Worm (Caenorhabditis elegans) whole organism, mixed stage, embryonic: Measurements from ENCODE around the gene C33H5.1.

Source experiments
- M03D4.4 ChIP-seq: sonication (generic microtip); optimal IDR thresholded peaks from 2 replicates; lab custom pipeline; 2017; ENCODE audit warnings: mild to moderate bottlenecking, missing genetic modification characterization, missing compliant biosample characterization
- bed-3 ChIP-seq: fragments of 200-800 bp; sonication (Bioruptor generic); optimal IDR thresholded peaks from 3 replicates; lab custom pipeline; 2018; ENCODE audit warnings: mild to moderate bottlenecking, missing genetic modification characterization, moderate library complexity, missing compliant biosample characterization
- blmp-1 ChIP-seq: fragments of 150-350 bp; optimal IDR thresholded peaks from 2 replicates; lab custom pipeline; 2014; ENCODE audit warnings: missing biosample characterization, missing genetic modification characterization
- ceh-39 ChIP-seq: fragments of 150-350 bp; optimal IDR thresholded peaks from 2 replicates; lab custom pipeline; 2014; ENCODE audit warnings: missing biosample characterization, missing genetic modification characterization
- ceh-43 ChIP-seq: fragments of 200-800 bp; sonication (Bioruptor generic); optimal IDR thresholded peaks from 2 replicates; lab custom pipeline; 2018; ENCODE audit warnings: mild to moderate bottlenecking, missing genetic modification characterization, moderate library complexity, missing compliant biosample characterization
- ceh-83 ChIP-seq: fragments of 200-800 bp; sonication (Bioruptor generic); optimal IDR thresholded peaks from 2 replicates; lab custom pipeline; 2018; ENCODE audit warnings: mild to moderate bottlenecking, missing genetic modification characterization, missing compliant biosample characterization
- ces-1 ChIP-seq: fragments of 150-350 bp; optimal IDR thresholded peaks from 2 replicates; lab custom pipeline; 2014; ENCODE audit warnings: missing biosample characterization, missing genetic modification reagents, missing genetic modification characterization
- cnd-1 ChIP-seq: fragments of 200-800 bp; sonication (Bioruptor generic); optimal IDR thresholded peaks from 2 replicates; lab custom pipeline; 2018; ENCODE audit warnings: mild to moderate bottlenecking, missing genetic modification characterization, missing compliant biosample characterization
- drap-1 ChIP-seq: fragments of 200-800 bp; sonication (Bioruptor generic); optimal IDR thresholded peaks from 3 replicates; lab custom pipeline; 2018; ENCODE audit warnings: mild to moderate bottlenecking, missing genetic modification characterization, missing compliant biosample characterization
- elt-1 ChIP-seq: sonication (generic microtip); optimal IDR thresholded peaks from 2 replicates; lab custom pipeline; 2017; ENCODE audit warnings: missing genetic modification characterization, mild to moderate bottlenecking, missing compliant biosample characterization, antibody characterized with exemption, moderate library complexity, borderline replicate concordance; ENCODE audit not compliant: insufficient read depth
- elt-3 ChIP-seq: fragments of 150-350 bp; optimal IDR thresholded peaks from 2 replicates; lab custom pipeline; 2014; ENCODE audit warnings: missing biosample characterization, missing genetic modification characterization
- flh-1 ChIP-seq: fragments of 200-800 bp; sonication (Bioruptor generic); optimal IDR thresholded peaks from 2 replicates; lab custom pipeline; 2018; ENCODE audit warnings: mild to moderate bottlenecking, missing genetic modification characterization, moderate library complexity, missing compliant biosample characterization
- ham-2 ChIP-seq: fragments of 200-800 bp; sonication (Bioruptor generic); optimal IDR thresholded peaks from 2 replicates; lab custom pipeline; 2018; ENCODE audit warnings: mild to moderate bottlenecking, missing genetic modification characterization, missing compliant biosample characterization
- hlh-1 ChIP-seq: fragments of 150-350 bp; optimal IDR thresholded peaks from 2 replicates; lab custom pipeline; 2014; ENCODE audit warnings: missing biosample characterization, missing genetic modification reagents, missing genetic modification characterization
- lin-13 ChIP-seq: fragments of 150-350 bp; optimal IDR thresholded peaks from 2 replicates; lab custom pipeline; 2014; ENCODE audit warnings: missing biosample characterization, missing genetic modification characterization
- lin-32 ChIP-seq: fragments of 200-800 bp; sonication (Bioruptor generic); optimal IDR thresholded peaks from 2 replicates; lab custom pipeline; 2018; ENCODE audit warnings: mild to moderate bottlenecking, missing genetic modification characterization, missing compliant biosample characterization
- lsy-2 ChIP-seq: fragments of 150-350 bp; optimal IDR thresholded peaks from 2 replicates; lab custom pipeline; 2014; ENCODE audit warnings: missing biosample characterization, missing genetic modification characterization
- mab-5 ChIP-seq: fragments of 150-350 bp; optimal IDR thresholded peaks from 2 replicates; lab custom pipeline; 2014; ENCODE audit warnings: missing biosample characterization, missing genetic modification characterization
- mep-1 ChIP-seq: fragments of 150-350 bp; optimal IDR thresholded peaks from 2 replicates; lab custom pipeline; 2017; ENCODE audit warnings: missing biosample characterization, missing genetic modification reagents, missing genetic modification characterization, inconsistent platforms
- mls-2 ChIP-seq: sonication (generic microtip); optimal IDR thresholded peaks from 2 replicates; lab custom pipeline; 2016; ENCODE audit warnings: mild to moderate bottlenecking, missing genetic modification characterization, moderate library complexity, missing compliant biosample characterization
- nhr-12 ChIP-seq: fragments of 150-350 bp; optimal IDR thresholded peaks from 2 replicates; lab custom pipeline; 2014; ENCODE audit warnings: missing biosample characterization, missing genetic modification characterization
- nhr-2 ChIP-seq: fragments of 150-350 bp; optimal IDR thresholded peaks from 2 replicates; lab custom pipeline; 2014; ENCODE audit warnings: missing biosample characterization, missing genetic modification characterization
- nhr-237 ChIP-seq: fragments of 150-350 bp; optimal IDR thresholded peaks from 2 replicates; lab custom pipeline; 2014; ENCODE audit warnings: missing biosample characterization, missing genetic modification characterization
- nhr-28 ChIP-seq: fragments of 150-350 bp; optimal IDR thresholded peaks from 2 replicates; lab custom pipeline; 2014; ENCODE audit warnings: missing biosample characterization, missing genetic modification characterization
- nhr-76 ChIP-seq: sonication (generic microtip); optimal IDR thresholded peaks from 2 replicates; lab custom pipeline; 2017; ENCODE audit warnings: missing biosample characterization, missing genetic modification characterization
- pha-4 ChIP-seq: fragments of 150-350 bp; optimal IDR thresholded peaks from 2 replicates; lab custom pipeline; 2018; ENCODE audit warnings: missing biosample characterization, missing genetic modification reagents, missing genetic modification characterization
- sem-2 ChIP-seq: fragments of 200-800 bp; sonication (Bioruptor generic); optimal IDR thresholded peaks from 2 replicates; lab custom pipeline; 2018; ENCODE audit warnings: mild to moderate bottlenecking, missing genetic modification characterization, missing compliant biosample characterization
- snpc-4 ChIP-seq: fragments of 150-350 bp; optimal IDR thresholded peaks from 2 replicates; lab custom pipeline; 2014; ENCODE audit warnings: missing biosample characterization, missing genetic modification characterization
- sptf-1 ChIP-seq: sonication (generic microtip); optimal IDR thresholded peaks from 2 replicates; lab custom pipeline; 2017; ENCODE audit warnings: mild to moderate bottlenecking, missing genetic modification characterization, moderate library complexity, missing compliant biosample characterization
- tbx-8 ChIP-seq: fragments of 200-800 bp; sonication (Bioruptor generic); optimal IDR thresholded peaks from 2 replicates; lab custom pipeline; 2018; ENCODE audit warnings: mild to moderate bottlenecking, missing genetic modification characterization, moderate library complexity, missing compliant biosample characterization
- unc-120 ChIP-seq: sonication (generic microtip); optimal IDR thresholded peaks from 2 replicates; lab custom pipeline; 2017; ENCODE audit warnings: missing genetic modification characterization, missing compliant biosample characterization; ENCODE audit not compliant: poor library complexity, severe bottlenecking
- unc-39 ChIP-seq: fragments of 150-350 bp; optimal IDR thresholded peaks from 2 replicates; lab custom pipeline; 2014; ENCODE audit warnings: missing biosample characterization, missing genetic modification characterization
- unc-62 ChIP-seq: fragments of 150-350 bp; optimal IDR thresholded peaks from 2 replicates; lab custom pipeline; 2014; ENCODE audit warnings: missing biosample characterization, missing genetic modification reagents, missing genetic modification characterization
- zip-8 ChIP-seq: fragments of 150-350 bp; optimal IDR thresholded peaks from 2 replicates; lab custom pipeline; 2014; ENCODE audit warnings: missing biosample characterization, missing genetic modification characterization
- ztf-11 ChIP-seq: fragments of 150-350 bp; optimal IDR thresholded peaks from 2 replicates; lab custom pipeline; 2014; ENCODE audit warnings: missing biosample characterization, missing genetic modification characterization

The C33H5.1 gene

DNA sequence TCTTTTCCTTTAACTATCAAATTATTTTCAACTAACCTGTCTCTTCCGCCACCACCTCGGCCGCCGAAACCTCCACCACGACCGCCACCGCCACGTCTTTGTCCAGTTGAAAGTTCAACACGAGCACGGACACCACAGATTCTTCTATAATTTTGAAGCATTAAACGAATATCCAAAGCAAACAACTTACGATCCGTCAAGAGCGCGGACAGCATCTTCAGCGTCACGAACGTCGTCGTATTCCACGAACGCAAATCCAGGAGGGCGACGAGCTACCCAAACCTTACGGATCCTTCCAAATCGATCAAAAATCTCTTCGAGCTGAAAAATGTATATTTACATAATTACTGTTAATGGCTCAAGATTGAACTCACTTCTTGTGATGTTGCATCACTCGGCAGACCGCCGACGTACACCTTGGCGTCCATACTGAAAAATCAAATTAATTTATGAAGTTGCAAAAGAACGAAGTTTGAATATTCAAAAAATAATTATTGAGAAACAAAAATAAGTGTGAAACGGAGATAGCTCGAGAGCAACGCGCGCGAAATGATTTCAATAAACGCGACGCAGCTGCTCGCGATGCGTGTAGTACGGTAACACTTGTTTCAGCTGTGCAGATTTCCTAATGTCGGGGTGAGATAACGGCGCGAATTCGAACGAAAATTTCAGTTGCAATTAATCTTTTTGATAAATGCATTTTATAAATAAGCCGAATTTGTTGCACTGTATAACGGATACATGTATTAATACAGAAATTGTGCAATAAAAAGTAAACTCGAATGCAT lies 17.7 kb upstream of the C33H5.1 start, which contains the start of gene rsp-6:
TSS of gene rsp-6 (minus strand) at position 429 of the 788 bp plus-strand sequence.
- TF ChIP-seq sem-2 (GFP tag; lab: Kevin White, UChicago) (no peak), nhr-2 (tag; lab: Kevin White, UChicago) (no peak), unc-39 (tag; lab: Kevin White, UChicago) (no peak), cnd-1 (peak; percentile 58), drap-1 (GFP tag; lab: Kevin White, UChicago) (peak; percentile 20), unc-120 (tag; lab: Kevin White, UChicago) (peak; percentile 56), mls-2 (tag; lab: Kevin White, UChicago) (no peak), hlh-1 (peak; percentile 95), nhr-76 (no peak), M03D4.4 (tag; lab: Kevin White, UChicago) (no peak), ztf-11 (tag; lab: Kevin White, UChicago) (no peak), lin-32 (GFP tag; lab: Kevin White, UChicago) (no peak), mep-1 (tag; lab: Kevin White, UChicago) (peak; percentile 98), elt-1 (peak; percentile 30), lin-13 (peak; percentile 85), nhr-12 (tag; lab: Kevin White, UChicago) (peak; percentile 2), pha-4 (peak; percentile 94), ceh-43 (GFP tag; lab: Kevin White, UChicago) (no peak), lsy-2 (peak; percentile 98), zip-8 (tag; lab: Kevin White, UChicago) (no peak), bed-3 (no peak), ham-2 (GFP tag; lab: Kevin White, UChicago) (no peak), blmp-1 (tag; lab: Kevin White, UChicago) (no peak), sptf-1 (tag; lab: Kevin White, UChicago) (peak; percentile 6), tbx-8 (GFP tag; lab: Kevin White, UChicago) (no peak), elt-3 (tag; lab: Kevin White, UChicago) (no peak), nhr-237 (tag; lab: Kevin White, UChicago) (peak; percentile 86), nhr-28 (tag; lab: Kevin White, UChicago) (no peak), unc-62 (GFP tag; lab: Kevin White, UChicago) (peak; percentile 77), ceh-83 (GFP tag; lab: Kevin White, UChicago) (no peak), ces-1 (peak; percentile 87), mab-5 (tag; lab: Kevin White, UChicago) (no peak), snpc-4 (tag; lab: Kevin White, UChicago) (no peak), flh-1 (GFP tag; lab: Kevin White, UChicago) (no peak), ceh-39 (peak; percentile 86)

DNA sequence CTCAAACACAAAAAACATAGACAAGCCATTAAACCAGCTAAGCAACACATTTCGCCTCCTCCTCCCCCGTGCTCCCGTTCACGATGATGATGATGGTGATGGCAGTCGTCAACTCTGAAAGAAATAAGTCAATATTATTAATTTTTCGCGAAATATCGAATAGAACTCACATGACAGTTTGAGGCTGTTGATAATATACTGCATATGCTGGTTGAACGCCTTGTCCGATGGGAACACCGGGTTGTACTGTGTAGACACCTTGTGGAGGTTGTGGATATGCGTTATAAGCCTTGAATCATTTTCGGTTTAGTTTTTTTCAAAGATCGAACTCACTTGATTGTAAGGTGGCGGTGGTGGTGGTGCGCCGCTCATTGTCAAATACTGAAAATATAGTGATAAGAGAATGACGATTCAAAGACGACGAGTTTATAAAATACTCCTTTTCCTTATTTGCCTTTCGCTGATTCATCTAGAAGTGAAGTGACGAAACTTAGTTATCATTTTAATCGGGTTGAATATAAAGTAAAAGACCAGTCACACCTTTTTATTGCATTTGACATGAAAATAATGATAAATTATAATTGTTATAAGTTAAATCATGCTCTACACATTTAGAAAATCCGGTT lies 16.8 kb upstream of the C33H5.1 start, which contains the start of gene C33H5.13:
TSS of gene C33H5.13 (minus strand) at position 443 of the 626 bp plus-strand sequence.
- no peak for TF ChIP-seq ceh-39
- no peak for TF ChIP-seq bed-3
- no peak for TF ChIP-seq nhr-76
- no peak for TF ChIP-seq ceh-83 (GFP tag; lab: Kevin White, UChicago)
- no peak for TF ChIP-seq mep-1 (tag; lab: Kevin White, UChicago)
- TF ChIP-seq drap-1 (GFP tag; lab: Kevin White, UChicago) = no peak
- TF ChIP-seq flh-1 (GFP tag; lab: Kevin White, UChicago) = no peak
- TF ChIP-seq cnd-1 = no peak

- TF ChIP-seq zip-8 (tag; lab: Kevin White, UChicago) (no peak), unc-120 (tag; lab: Kevin White, UChicago) (no peak), drap-1 (GFP tag; lab: Kevin White, UChicago) (no peak), ztf-11 (tag; lab: Kevin White, UChicago) (no peak)
These were observed 14.0 kb upstream of the C33H5.1 start, which contains the start of gene ntp-1 for ce11 chrIV:7794709-7795108. ntp-1 (minus strand) TSS chrIV:7794809.
